Fruit fly (Drosophila melanogaster) whole organism, pupa: ENCODE data around the gene RpS6.

Experiments used
- CG10348 ChIP-seq: fragments of 200-800 bp; sonication (Bioruptor generic); IDR thresholded peaks from 2 replicates; pipeline ENCODE4 v1.3.6; 2022; ENCODE audit warnings: missing biosample characterization, missing genetic modification characterization
- CG12605 ChIP-seq: fragments of 200-800 bp; sonication (Bioruptor generic); IDR thresholded peaks from 2 replicates; pipeline ENCODE4 v1.3.6; 2022; ENCODE audit warnings: missing biosample characterization, missing genetic modification characterization
- CG13204 ChIP-seq: fragments of 200-800 bp; sonication (Bioruptor generic); optimal IDR thresholded peaks from 2 replicates; lab custom pipeline; 2018; ENCODE audit warnings: missing biosample characterization, mild to moderate bottlenecking, missing genetic modification characterization, moderate library complexity
- CG14655 ChIP-seq: fragments of 200-800 bp; sonication (Bioruptor generic); optimal IDR thresholded peaks from 3 replicates; lab custom pipeline; 2017; ENCODE audit warnings: mild to moderate bottlenecking, missing biosample characterization, missing genetic modification reagents, missing genetic modification characterization
- CG15710 ChIP-seq: fragments of 200-800 bp; sonication (Bioruptor generic); optimal IDR thresholded peaks from 2 replicates; lab custom pipeline; 2018; ENCODE audit warnings: missing biosample characterization, mild to moderate bottlenecking, missing genetic modification characterization, moderate library complexity
- CG32121 ChIP-seq: fragments of 200-800 bp; sonication (Bioruptor generic); IDR thresholded peaks from 2 replicates; pipeline ENCODE4 v1.3.6; 2022; ENCODE audit warnings: missing biosample characterization, missing genetic modification characterization
- CG8301 ChIP-seq: fragments of 200-800 bp; sonication (Bioruptor generic); optimal IDR thresholded peaks from 2 replicates; lab custom pipeline; 2018; ENCODE audit warnings: missing biosample characterization, mild to moderate bottlenecking, missing genetic modification characterization
- CG9948 ChIP-seq: fragments of 200-800 bp; sonication (Bioruptor generic); optimal IDR thresholded peaks from 2 replicates; lab custom pipeline; 2018; ENCODE audit warnings: missing biosample characterization, mild to moderate bottlenecking, missing genetic modification characterization, moderate library complexity
- EcR ChIP-seq: fragments of 200-800 bp; sonication (Bioruptor generic); optimal IDR thresholded peaks from 3 replicates; lab custom pipeline; 2019; ENCODE audit warnings: missing biosample characterization, missing genetic modification characterization, mild to moderate bottlenecking, moderate library complexity, missing genetic modification reagents
- Ets98B ChIP-seq: fragments of 200-800 bp; sonication (Bioruptor generic); IDR thresholded peaks from 2 replicates; pipeline ENCODE4 v1.3.6; 2022; ENCODE audit warnings: missing biosample characterization, missing genetic modification characterization
- Snoo ChIP-seq: fragments of 200-800 bp; sonication (Bioruptor generic); optimal IDR thresholded peaks from 3 replicates; lab custom pipeline; 2017; ENCODE audit warnings: missing biosample characterization, mild to moderate bottlenecking, missing genetic modification characterization, inconsistent platforms
- fd96Ca ChIP-seq: fragments of 200-800 bp; sonication (Bioruptor generic); IDR thresholded peaks from 3 replicates; pipeline ENCODE4 v1.3.6; 2022; ENCODE audit warnings: missing biosample characterization, missing genetic modification characterization
- gl ChIP-seq: fragments of 200-800 bp; sonication (Bioruptor generic); optimal IDR thresholded peaks from 2 replicates; lab custom pipeline; 2018; ENCODE audit warnings: missing biosample characterization, mild to moderate bottlenecking, missing genetic modification characterization
- rn ChIP-seq: fragments of 200-800 bp; sonication (Bioruptor generic); IDR thresholded peaks from 2 replicates; pipeline ENCODE4 v1.3.6; 2022; ENCODE audit warnings: missing biosample characterization, missing genetic modification characterization

dm6 chrX:7920081-7920688 is 19.1 kb upstream of the RpS6 start, which contains the start of the genes hdm and Ykt6:
- TF ChIP-seq CG12605 (GFP tag; lab: Robert Waterston, UW) (no peak), EcR (peak; percentile 12), CG13204 (GFP tag; lab: Kevin White, UChicago) (no peak), CG14655 (no peak), gl (tag; lab: Kevin White, UChicago) (peak; percentile 42), rn (GFP tag; lab: Robert Waterston, UW) (no peak), Ets98B (GFP tag; lab: Robert Waterston, UW) (peak; percentile 64; the same call in 1 of the 2 replicates), CG10348 (GFP tag; lab: Robert Waterston, UW) (no peak), CG32121 (peak; percentile 59), CG9948 (peak; percentile 31), CG8301 (peak; percentile 50), Snoo (tag; lab: Kevin White, UChicago) (peak; percentile 61), fd96Ca (GFP tag; lab: Robert Waterston, UW) (no peak), CG15710 (tag; lab: Kevin White, UChicago) (peak; percentile 62)
